Fruit fly (Drosophila melanogaster) whole organism, wandering third instar larva: ENCODE measurements around the gene vih.

Experiments
- Abd-B ChIP-seq: fragments of >200 bp; optimal IDR thresholded peaks from 2 replicates; lab custom pipeline; 2017; ENCODE audit warnings: missing biosample characterization, missing genetic modification characterization
- CG32264 ChIP-seq: fragments of 200-800 bp; sonication (Bioruptor generic); optimal IDR thresholded peaks from 2 replicates; lab custom pipeline; 2016; ENCODE audit warnings: missing biosample characterization, missing genetic modification characterization
- CG9705 ChIP-seq: fragments of 200-800 bp; sonication (Bioruptor generic); optimal IDR thresholded peaks from 2 replicates; lab custom pipeline; 2018; ENCODE audit warnings: missing biosample characterization, mild to moderate bottlenecking, missing genetic modification characterization
- CrebA ChIP-seq: fragments of 200-800 bp; sonication (Bioruptor generic); optimal IDR thresholded peaks from 2 replicates; lab custom pipeline; 2016; ENCODE audit warnings: missing biosample characterization, mild to moderate bottlenecking, missing genetic modification characterization, borderline replicate concordance
- Dfd ChIP-seq: fragments of >200 bp; optimal IDR thresholded peaks from 2 replicates; lab custom pipeline; 2017; ENCODE audit warnings: missing biosample characterization, missing genetic modification characterization
- Dif ChIP-seq: fragments of 200-275, 200-300 bp; sonication (Bioruptor generic); optimal IDR thresholded peaks from 2 replicates; lab custom pipeline; 2018; ENCODE audit warnings: missing biosample characterization, missing genetic modification characterization; ENCODE audit not compliant: partially characterized antibody
- GATAd ChIP-seq: sonication (Bioruptor generic); optimal IDR thresholded peaks from 2 replicates; lab custom pipeline; 2016; ENCODE audit warnings: missing biosample characterization, missing genetic modification characterization
- HLH106 ChIP-seq: fragments of 200-800 bp; optimal IDR thresholded peaks from 3 replicates; lab custom pipeline; 2019; ENCODE audit warnings: missing biosample characterization, mild to moderate bottlenecking, missing genetic modification characterization, moderate library complexity
- Hnf4 ChIP-seq: fragments of 200-800 bp; sonication (Bioruptor generic); optimal IDR thresholded peaks from 2 replicates; lab custom pipeline; 2016; ENCODE audit warnings: missing biosample characterization, mild to moderate bottlenecking, missing genetic modification characterization
- Hr78 ChIP-seq: fragments of >200 bp; optimal IDR thresholded peaks from 2 replicates; lab custom pipeline; 2017; ENCODE audit warnings: missing biosample characterization, missing genetic modification characterization
- Hr83 ChIP-seq: fragments of 200-300 bp; sonication (Bioruptor generic); optimal IDR thresholded peaks from 2 replicates; lab custom pipeline; 2016; ENCODE audit warnings: missing biosample characterization, mild to moderate bottlenecking, missing genetic modification characterization, moderate library complexity; ENCODE audit not compliant: poor library complexity, severe bottlenecking
- Jra ChIP-seq: sonication (Bioruptor generic); optimal IDR thresholded peaks from 2 replicates; lab custom pipeline; 2016; ENCODE audit warnings: missing biosample characterization, missing genetic modification characterization
- Mio ChIP-seq: sonication (Bioruptor generic); optimal IDR thresholded peaks from 2 replicates; lab custom pipeline; 2016; ENCODE audit warnings: missing biosample characterization, missing genetic modification characterization
- Myc ChIP-seq: fragments of >200 bp; optimal IDR thresholded peaks from 2 replicates; lab custom pipeline; 2017
- N ChIP-seq: fragments of >200 bp; optimal IDR thresholded peaks from 2 replicates; lab custom pipeline; 2018; ENCODE audit warnings: missing biosample characterization, missing external identifiers, missing genetic modification characterization
- OdsH ChIP-seq: fragments of 200-800 bp; sonication (Bioruptor generic); optimal IDR thresholded peaks from 2 replicates; lab custom pipeline; 2016; ENCODE audit warnings: missing biosample characterization, mild to moderate bottlenecking, missing genetic modification characterization
- Rel ChIP-seq, 2 experiments: fragments of 200-800 bp; sonication (Bioruptor generic) in 1 of 2; optimal IDR thresholded peaks; 2 replicates in 1 of 2; 3 replicates in 1 of 2; lab custom pipeline; 2016 to 2019; ENCODE audit warnings: mild to moderate bottlenecking in 2 of 2, missing biosample characterization in 2 of 2, missing genetic modification characterization in 2 of 2, moderate library complexity in 1 of 2
- Sp1 ChIP-seq: fragments of 200-800 bp; sonication (Bioruptor generic); optimal IDR thresholded peaks from 3 replicates; lab custom pipeline; 2019; ENCODE audit warnings: missing biosample characterization, mild to moderate bottlenecking, missing genetic modification characterization, moderate library complexity
- Vsx2 ChIP-seq: fragments of 200-300, 225-300 bp; sonication (Bioruptor generic); optimal IDR thresholded peaks from 2 replicates; lab custom pipeline; 2018; ENCODE audit warnings: missing biosample characterization, missing genetic modification characterization; ENCODE audit not compliant: partially characterized antibody
- br ChIP-seq: fragments of 200-800 bp; sonication (Bioruptor generic); optimal IDR thresholded peaks from 2 replicates; lab custom pipeline; 2016; ENCODE audit warnings: missing biosample characterization, missing genetic modification characterization
- brk ChIP-seq: fragments of 200-800 bp; sonication (Bioruptor generic); optimal IDR thresholded peaks from 2 replicates; lab custom pipeline; 2016; ENCODE audit warnings: missing biosample characterization, mild to moderate bottlenecking, missing genetic modification characterization
- dl ChIP-seq, 2 experiments: fragments of 175-275, 200-275 bp in 1 of 2; fragments of 200-275 bp in 1 of 2; sonication (Bioruptor generic); optimal IDR thresholded peaks; lab custom pipeline; 2018; ENCODE audit warnings: mild to moderate bottlenecking in 2 of 2, missing biosample characterization in 2 of 2, missing genetic modification characterization in 2 of 2, moderate library complexity in 2 of 2; ENCODE audit not compliant: partially characterized antibody in 2 of 2, insufficient read depth in 1 of 2
- dmrt93B ChIP-seq: fragments of 200-800 bp; sonication (Bioruptor generic); optimal IDR thresholded peaks from 2 replicates; lab custom pipeline; 2018; ENCODE audit warnings: missing biosample characterization, mild to moderate bottlenecking, missing genetic modification characterization
- dsf ChIP-seq: sonication (Bioruptor generic); optimal IDR thresholded peaks from 2 replicates; lab custom pipeline; 2016; ENCODE audit warnings: missing biosample characterization, missing genetic modification characterization, borderline replicate concordance
- ey ChIP-seq: fragments of 200-800 bp; sonication (Bioruptor generic); optimal IDR thresholded peaks from 2 replicates; lab custom pipeline; 2016; ENCODE audit warnings: missing biosample characterization, missing genetic modification characterization
- foxo ChIP-seq, 2 experiments: fragments of 200-800 bp; sonication (Bioruptor generic); optimal IDR thresholded peaks; 2 replicates in 1 of 2; 3 replicates in 1 of 2; lab custom pipeline; 2016 to 2017; ENCODE audit warnings: missing biosample characterization in 2 of 2, missing genetic modification characterization in 2 of 2
- fru ChIP-seq: fragments of 200-800 bp; sonication (Bioruptor generic); optimal IDR thresholded peaks from 3 replicates; lab custom pipeline; 2016; ENCODE audit warnings: missing biosample characterization, mild to moderate bottlenecking, missing genetic modification characterization
- h ChIP-seq: fragments of 200-800 bp; sonication (Bioruptor generic); optimal IDR thresholded peaks from 3 replicates; lab custom pipeline; 2016; ENCODE audit warnings: missing biosample characterization, mild to moderate bottlenecking, missing genetic modification characterization
- jim ChIP-seq: fragments of 175-275, 200-325 bp; sonication (Bioruptor generic); optimal IDR thresholded peaks from 2 replicates; lab custom pipeline; 2016; ENCODE audit warnings: missing biosample characterization, mild to moderate bottlenecking, missing genetic modification characterization
- lola ChIP-seq: fragments of >200 bp; optimal IDR thresholded peaks from 2 replicates; lab custom pipeline; 2017; ENCODE audit warnings: missing biosample characterization, missing genetic modification characterization
- pan ChIP-seq: fragments of >200 bp; optimal IDR thresholded peaks from 2 replicates; lab custom pipeline; 2017
- psq ChIP-seq: fragments of 200-800 bp; sonication (Bioruptor generic); optimal IDR thresholded peaks from 3 replicates; lab custom pipeline; 2017; ENCODE audit warnings: missing biosample characterization, mild to moderate bottlenecking, missing genetic modification characterization, moderate library complexity
- rgr ChIP-seq: fragments of 200-800 bp; sonication (Bioruptor generic); optimal IDR thresholded peaks from 3 replicates; lab custom pipeline; 2016; ENCODE audit warnings: missing biosample characterization, mild to moderate bottlenecking, missing genetic modification characterization
- sage ChIP-seq: fragments of 200-800 bp; sonication (Bioruptor generic); optimal IDR thresholded peaks from 2 replicates; lab custom pipeline; 2016; ENCODE audit warnings: missing biosample characterization, mild to moderate bottlenecking, missing genetic modification characterization
- sv ChIP-seq: fragments of 200-800 bp; sonication (Bioruptor generic); optimal IDR thresholded peaks from 3 replicates; lab custom pipeline; 2016; ENCODE audit warnings: missing biosample characterization, missing genetic modification characterization
- tai ChIP-seq: sonication (Bioruptor generic); optimal IDR thresholded peaks from 2 replicates; lab custom pipeline; 2016; ENCODE audit warnings: missing biosample characterization, missing genetic modification characterization
- usp ChIP-seq: fragments of >200 bp; optimal IDR thresholded peaks from 2 replicates; lab custom pipeline; 2017; ENCODE audit warnings: missing biosample characterization, missing genetic modification characterization
- woc ChIP-seq: sonication (Bioruptor generic); optimal IDR thresholded peaks from 2 replicates; lab custom pipeline; 2016; ENCODE audit warnings: missing biosample characterization, mild to moderate bottlenecking, missing genetic modification characterization

Gene vih

DNA sequence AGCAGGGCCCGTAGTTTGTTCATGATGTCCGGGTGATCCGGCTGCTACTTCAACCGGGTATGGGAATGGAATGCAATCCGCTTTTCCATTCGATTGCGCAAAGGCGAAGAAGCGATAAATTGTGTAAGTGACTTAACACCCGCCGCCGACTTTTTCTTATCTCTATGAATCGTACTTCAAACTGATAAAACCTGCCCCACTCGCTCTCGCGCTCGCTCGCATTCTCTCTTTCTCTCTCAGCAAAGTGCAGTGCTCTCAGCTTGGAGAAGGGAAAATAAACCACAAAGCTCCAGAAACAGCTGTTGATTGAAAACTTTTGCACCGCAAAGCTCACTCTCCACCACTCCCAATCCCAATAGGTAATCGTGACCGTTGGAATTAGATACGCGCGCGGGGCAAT, 14.1 kb upstream of the vih start:
- TF ChIP-seq br (GFP tag; lab: Kevin White, UChicago), result no peak
- TF ChIP-seq tai (GFP tag; lab: Kevin White, UChicago), result no peak
- peak; percentile 83 to 93 for TF ChIP-seq dl (GFP tag; optimal IDR thresholded peaks at IDR 0.05; lab: Kevin White, UChicago; ENCODE audit: insufficient read depth in 1 of 2, partially characterized antibody in 2 of 2)
- TF ChIP-seq brk, result no peak
- TF ChIP-seq Dif (GFP tag; lab: Kevin White, UChicago), result peak; percentile 96
- peak; percentile 80 for TF ChIP-seq Vsx2
- TF ChIP-seq Rel (GFP tag; optimal IDR thresholded peaks at IDR 0.05; lab: Kevin White, UChicago), result peak; percentile 50
- TF ChIP-seq Rel (tag; optimal IDR thresholded peaks at IDR 0.05; lab: Kevin White, UChicago), result no peak
- no peak for TF ChIP-seq Jra
- TF ChIP-seq CrebA (GFP tag; lab: Kevin White, UChicago), result peak; percentile 51
- peak; percentile 61 for TF ChIP-seq Hr83

DNA sequence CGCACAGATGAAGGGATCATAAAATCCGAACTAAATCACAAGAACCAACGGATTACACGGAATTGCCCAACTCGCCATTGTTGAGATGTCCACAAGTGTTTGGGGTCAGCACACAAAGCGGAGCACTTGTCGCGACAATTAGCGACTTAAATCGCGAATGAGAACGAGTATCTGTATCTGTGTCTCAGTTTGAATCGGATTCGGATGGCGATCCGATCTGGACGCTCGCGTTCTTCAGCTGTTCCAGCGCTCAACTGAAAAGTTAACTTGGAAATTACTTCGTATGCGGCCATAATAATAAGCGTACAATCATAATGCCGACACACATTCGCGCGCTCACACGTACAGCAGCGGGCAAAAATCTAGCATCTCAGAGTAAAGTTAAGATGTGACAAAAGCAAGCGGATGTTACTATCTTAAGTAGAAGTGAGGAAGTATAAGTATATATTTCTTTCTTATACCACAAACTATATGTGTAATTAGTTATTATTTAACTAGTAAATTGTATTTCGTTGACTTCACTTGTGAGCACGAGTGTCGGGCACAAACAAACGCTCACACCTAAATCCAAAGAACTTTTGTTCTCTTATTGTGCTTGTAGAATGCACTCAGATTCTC, 13.6 kb upstream of the vih start, which contains the start of gene CG10660:
CG10660 (minus strand) TSS at position 259 of the 618 bp plus-strand sequence.
- TF ChIP-seq sv (GFP tag; lab: Kevin White, UChicago), result peak; percentile 82
- peak; percentile 90 for TF ChIP-seq CG32264
- TF ChIP-seq dmrt93B (GFP tag; lab: Kevin White, UChicago), result peak; percentile 52
- no peak for TF ChIP-seq usp (GFP tag; lab: Kevin White, UChicago)
- TF ChIP-seq fru, result peak; percentile 95
- peak; percentile 90 for TF ChIP-seq sage (GFP tag; lab: Kevin White, UChicago)
- no peak for TF ChIP-seq Myc
- peak; percentile 87 for TF ChIP-seq psq (GFP tag; lab: Kevin White, UChicago)
- TF ChIP-seq CG9705 (GFP tag; lab: Kevin White, UChicago), result peak; percentile 43
- peak; percentile 3 for TF ChIP-seq Dif (GFP tag; lab: Kevin White, UChicago)
- TF ChIP-seq Jra, result peak; percentile 59
- peak; percentile 88 for TF ChIP-seq Sp1 (GFP tag; lab: Kevin White, UChicago)
- peak; percentile 97 for TF ChIP-seq rgr (GFP tag; lab: Kevin White, UChicago)
- no peak for TF ChIP-seq Hr78 (GFP tag; lab: Kevin White, UChicago)
- peak; percentile 91 for TF ChIP-seq brk
- peak; percentile 83 for TF ChIP-seq Hnf4 (GFP tag; lab: Kevin White, UChicago)
- no peak for TF ChIP-seq Abd-B (GFP tag; lab: Kevin White, UChicago)
- TF ChIP-seq woc (GFP tag; lab: Kevin White, UChicago), result peak; percentile 84
- TF ChIP-seq ey (GFP tag; lab: Kevin White, UChicago), result peak; percentile 93
- peak; percentile 95 for TF ChIP-seq OdsH (GFP tag; lab: Kevin White, UChicago)
- TF ChIP-seq tai (GFP tag; lab: Kevin White, UChicago), result peak; percentile 81
- peak; percentile 61 for TF ChIP-seq Rel (GFP tag; optimal IDR thresholded peaks at IDR 0.05; lab: Kevin White, UChicago)
- TF ChIP-seq Rel (tag; optimal IDR thresholded peaks at IDR 0.05; lab: Kevin White, UChicago), result peak; percentile 18
- TF ChIP-seq GATAd (GFP tag; lab: Kevin White, UChicago), result peak; percentile 37
- TF ChIP-seq HLH106, result peak; percentile 77
- peak; percentile 80 to 95 for TF ChIP-seq foxo (GFP tag; optimal IDR thresholded peaks at IDR 0.05; lab: Kevin White, UChicago)
- peak; percentile 75 for TF ChIP-seq Mio (GFP tag; lab: Kevin White, UChicago)
- TF ChIP-seq lola (GFP tag; lab: Kevin White, UChicago), result no peak
- TF ChIP-seq br (GFP tag; lab: Kevin White, UChicago), result peak; percentile 92
- no peak for TF ChIP-seq CrebA (GFP tag; lab: Kevin White, UChicago)
- no peak for TF ChIP-seq dl (GFP tag; optimal IDR thresholded peaks at IDR 0.05; lab: Kevin White, UChicago; ENCODE audit: insufficient read depth in 1 of 2, partially characterized antibody in 2 of 2)
- TF ChIP-seq dsf, result peak; percentile 64
- no peak for TF ChIP-seq jim (GFP tag; lab: Kevin White, UChicago)
- no peak for TF ChIP-seq Dfd
- peak; percentile 94 for TF ChIP-seq h (GFP tag; lab: Kevin White, UChicago)
- TF ChIP-seq Hr83, result peak; percentile 35
- TF ChIP-seq N (GFP tag; lab: Kevin White, UChicago), result no peak
- TF ChIP-seq pan, result no peak
- TF ChIP-seq Vsx2, result no peak
